Worm (Caenorhabditis elegans) whole organism, L4/young adult: Measurements from ENCODE around the gene srt-74.

ENCODE experiments used
- W03F9.2 ChIP-seq: fragments of 150-350 bp; optimal IDR thresholded peaks from 2 replicates; lab custom pipeline; 2014; ENCODE audit warnings: missing biosample characterization, missing genetic modification characterization
- dao-5 ChIP-seq: sonication (generic microtip); optimal IDR thresholded peaks from 2 replicates; lab custom pipeline; 2016; ENCODE audit warnings: missing genotype, missing genetic modification characterization, moderate library complexity, missing compliant biosample characterization
- him-1 ChIP-seq: sonication (generic microtip); optimal IDR thresholded peaks from 2 replicates; lab custom pipeline; 2016; ENCODE audit warnings: missing genotype, missing genetic modification reagents, missing genetic modification characterization, missing compliant biosample characterization

ce11 chrV:14312695-14313094, 30.6 kb upstream of the srt-74 start, which contains the start of gene F14D7.8:
- TF ChIP-seq dao-5 (tag; lab: Kevin White, UChicago) = no peak
- no peak for TF ChIP-seq him-1 (tag; lab: Kevin White, UChicago)
- TF ChIP-seq W03F9.2 (tag; lab: Kevin White, UChicago) = no peak
